Fruit fly (Drosophila melanogaster) whole organism, prepupa: ENCODE results near the gene Nt5a.

ENCODE experiments used
- Blimp-1 ChIP-seq: fragments of 200-800 bp; sonication (Bioruptor generic); optimal IDR thresholded peaks from 3 replicates; lab custom pipeline; 2017; ENCODE audit warnings: missing biosample characterization, missing genetic modification characterization, mild to moderate bottlenecking, moderate library complexity, missing genetic modification reagents
- CG10631 ChIP-seq: fragments of 200-800 bp; sonication (Bioruptor generic); optimal IDR thresholded peaks from 2 replicates; lab custom pipeline; 2016; ENCODE audit warnings: missing biosample characterization, missing genetic modification characterization
- CG11294 ChIP-seq: fragments of 200-800 bp; sonication (Bioruptor generic); IDR thresholded peaks from 2 replicates; pipeline ENCODE4 v1.3.6; 2022; ENCODE audit warnings: missing biosample characterization, missing genetic modification characterization
- CG15336 ChIP-seq: fragments of 200-800 bp; sonication (Bioruptor generic); IDR thresholded peaks from 2 replicates; pipeline ENCODE4 v1.3.6; 2022; ENCODE audit warnings: missing biosample characterization, missing genetic modification characterization
- CG3032 ChIP-seq: fragments of 200-800 bp; optimal IDR thresholded peaks from 2 replicates; lab custom pipeline; 2019; ENCODE audit warnings: missing biosample characterization, mild to moderate bottlenecking, missing genetic modification characterization, moderate library complexity
- CG31627 ChIP-seq: fragments of 200-800 bp; sonication (Bioruptor generic); optimal IDR thresholded peaks from 3 replicates; lab custom pipeline; 2016; ENCODE audit warnings: missing biosample characterization, missing genetic modification characterization
- CG32006 ChIP-seq: fragments of 200-800 bp; sonication (Bioruptor generic); optimal IDR thresholded peaks from 3 replicates; lab custom pipeline; 2017; ENCODE audit warnings: missing biosample characterization, mild to moderate bottlenecking, missing genetic modification characterization
- CG34406 ChIP-seq: fragments of 200-800 bp; sonication (Bioruptor generic); optimal IDR thresholded peaks from 3 replicates; lab custom pipeline; 2016; ENCODE audit warnings: missing biosample characterization, missing genetic modification characterization
- CG4318 ChIP-seq: fragments of 200-800 bp; sonication (Bioruptor generic); optimal IDR thresholded peaks from 3 replicates; lab custom pipeline; 2017; ENCODE audit warnings: missing biosample characterization, mild to moderate bottlenecking, missing genetic modification characterization
- CG6163 ChIP-seq: fragments of 200-800 bp; sonication (Bioruptor generic); IDR thresholded peaks from 3 replicates; pipeline ENCODE4 v1.3.6; 2022; ENCODE audit warnings: missing biosample characterization, missing genetic modification characterization
- CG6276 ChIP-seq: fragments of 200-800 bp; sonication (Bioruptor generic); optimal IDR thresholded peaks from 2 replicates; lab custom pipeline; 2017; ENCODE audit warnings: missing biosample characterization, mild to moderate bottlenecking, missing genetic modification characterization
- CG6854 ChIP-seq: fragments of 200-800 bp; sonication (Bioruptor generic); optimal IDR thresholded peaks from 2 replicates; lab custom pipeline; 2017; ENCODE audit warnings: missing biosample characterization, mild to moderate bottlenecking, missing genetic modification characterization
- CG7368 ChIP-seq: fragments of 200-800 bp; sonication (Bioruptor generic); optimal IDR thresholded peaks from 3 replicates; lab custom pipeline; 2016; ENCODE audit warnings: missing biosample characterization, missing genetic modification characterization
- CG8119 ChIP-seq: fragments of 200-800 bp; sonication (Bioruptor generic); IDR thresholded peaks from 3 replicates; pipeline ENCODE4 v1.3.6; 2022; ENCODE audit warnings: missing biosample characterization, missing genetic modification characterization
- CG8319 ChIP-seq: fragments of 200-800 bp; sonication (Bioruptor generic); optimal IDR thresholded peaks from 3 replicates; lab custom pipeline; 2016; ENCODE audit warnings: missing biosample characterization, missing genetic modification characterization
- CG8632 ChIP-seq: fragments of 200-800 bp; sonication (Bioruptor generic); optimal IDR thresholded peaks from 3 replicates; lab custom pipeline; 2016; ENCODE audit warnings: missing biosample characterization, missing genetic modification characterization
- CG9139 ChIP-seq: fragments of 200-800 bp; sonication (Bioruptor generic); optimal IDR thresholded peaks from 3 replicates; lab custom pipeline; 2017; ENCODE audit warnings: missing biosample characterization, mild to moderate bottlenecking, missing genetic modification characterization
- Eip75B ChIP-seq: fragments of 200-800 bp; sonication (Bioruptor generic); optimal IDR thresholded peaks from 3 replicates; lab custom pipeline; 2016; ENCODE audit warnings: missing biosample characterization, missing genetic modification characterization
- Eip93F ChIP-seq: fragments of 200-800 bp; sonication (Bioruptor generic); optimal IDR thresholded peaks from 2 replicates; lab custom pipeline; 2016; ENCODE audit warnings: missing biosample characterization, mild to moderate bottlenecking, missing genetic modification characterization
- Ets21C ChIP-seq: fragments of 200-800 bp; sonication (Bioruptor generic); optimal IDR thresholded peaks from 3 replicates; lab custom pipeline; 2016; ENCODE audit warnings: missing biosample characterization, missing genetic modification characterization
- Hr39 ChIP-seq: fragments of 200-800 bp; sonication (Bioruptor generic); optimal IDR thresholded peaks from 2 replicates; lab custom pipeline; 2016; ENCODE audit warnings: missing biosample characterization, missing genetic modification characterization
- Lpt ChIP-seq: fragments of 200-800 bp; sonication (Bioruptor generic); optimal IDR thresholded peaks from 3 replicates; lab custom pipeline; 2016; ENCODE audit warnings: missing biosample characterization, missing genetic modification characterization
- OdsH ChIP-seq: fragments of 200-800 bp; sonication (Bioruptor generic); optimal IDR thresholded peaks from 3 replicates; lab custom pipeline; 2016; ENCODE audit warnings: missing biosample characterization, missing genetic modification characterization
- Sox102F ChIP-seq: fragments of 200-800 bp; sonication (Bioruptor generic); optimal IDR thresholded peaks from 2 replicates; lab custom pipeline; 2016; ENCODE audit warnings: missing biosample characterization, mild to moderate bottlenecking, missing genetic modification characterization
- achi ChIP-seq: fragments of 200-800 bp; sonication (Bioruptor generic); optimal IDR thresholded peaks from 3 replicates; lab custom pipeline; 2016; ENCODE audit warnings: missing biosample characterization, missing genetic modification characterization
- dac ChIP-seq: fragments of 200-800 bp; sonication (Bioruptor generic); optimal IDR thresholded peaks from 2 replicates; lab custom pipeline; 2017; ENCODE audit warnings: missing biosample characterization, mild to moderate bottlenecking, missing genetic modification characterization
- dsx ChIP-seq: fragments of 200-800 bp; optimal IDR thresholded peaks from 3 replicates; lab custom pipeline; 2019; ENCODE audit warnings: missing biosample characterization, mild to moderate bottlenecking, missing genetic modification characterization, moderate library complexity; ENCODE audit not compliant: poor library complexity, severe bottlenecking
- eg ChIP-seq: fragments of 200-800 bp; sonication (Bioruptor generic); IDR thresholded peaks from 3 replicates; pipeline ENCODE4 v1.3.6; 2022; ENCODE audit warnings: missing biosample characterization, missing genetic modification characterization
- esn ChIP-seq: fragments of 200-800 bp; sonication (Bioruptor generic); optimal IDR thresholded peaks from 2 replicates; lab custom pipeline; 2016; ENCODE audit warnings: missing biosample characterization, mild to moderate bottlenecking, missing genetic modification characterization, moderate library complexity
- fd59A ChIP-seq: fragments of 200-800 bp; sonication (Bioruptor generic); optimal IDR thresholded peaks from 2 replicates; lab custom pipeline; 2017; ENCODE audit warnings: missing biosample characterization, mild to moderate bottlenecking, missing genetic modification characterization, missing genetic modification reagents
- fd85E ChIP-seq: fragments of 200-800 bp; sonication (Bioruptor generic); optimal IDR thresholded peaks from 3 replicates; lab custom pipeline; 2016; ENCODE audit warnings: missing biosample characterization, missing genetic modification characterization
- net ChIP-seq: fragments of 200-800 bp; sonication (Bioruptor generic); optimal IDR thresholded peaks from 3 replicates; lab custom pipeline; 2016; ENCODE audit warnings: missing biosample characterization, missing genetic modification characterization
- pdm3 ChIP-seq: fragments of 200-800 bp; sonication (Bioruptor generic); optimal IDR thresholded peaks from 3 replicates; lab custom pipeline; 2016; ENCODE audit warnings: missing biosample characterization, missing genetic modification characterization
- salr ChIP-seq, 2 experiments: fragments of 200-800 bp; sonication (Bioruptor generic); optimal IDR thresholded peaks; 3 replicates each; lab custom pipeline; 2016 to 2018; ENCODE audit warnings: missing biosample characterization in 2 of 2, missing genetic modification characterization in 2 of 2, mild to moderate bottlenecking in 1 of 2
- spab ChIP-seq: fragments of 200-800 bp; sonication (Bioruptor generic); optimal IDR thresholded peaks from 2 replicates; lab custom pipeline; 2017; ENCODE audit warnings: missing biosample characterization, mild to moderate bottlenecking, missing genetic modification characterization, missing genetic modification reagents
- svp ChIP-seq: fragments of 200-800 bp; sonication (Bioruptor generic); peaks from one replicate; lab custom pipeline; 2016; ENCODE audit warnings: missing biosample characterization, missing genetic modification characterization
- topi ChIP-seq: fragments of 200-800 bp; sonication (Bioruptor generic); optimal IDR thresholded peaks from 3 replicates; lab custom pipeline; 2016; ENCODE audit warnings: missing biosample characterization, missing genetic modification characterization
- vri ChIP-seq: fragments of 200-800 bp; sonication (Bioruptor generic); optimal IDR thresholded peaks from 3 replicates; lab custom pipeline; 2016; ENCODE audit warnings: missing biosample characterization, mild to moderate bottlenecking, missing genetic modification characterization

Gene Nt5a

dm6 chr3L:1307005-1307632, at the start of gene Nt5a, which contains the start of gene Ctr9:
Gene Nt5a (minus strand): TSS chr3L:1307418.
Gene Ctr9 (plus strand): TSS chr3L:1307224.
- TF ChIP-seq CG10631 (GFP tag; lab: Kevin White, UChicago) (no peak), CG6854 (GFP tag; lab: Kevin White, UChicago) (no peak), CG32006 (GFP tag; lab: Kevin White, UChicago) (no peak), CG4318 (GFP tag; lab: Kevin White, UChicago) (no peak), Hr39 (no peak), Eip75B (no peak), Ets21C (GFP tag; lab: Kevin White, UChicago) (no peak), CG34406 (no peak), vri (GFP tag; lab: Kevin White, UChicago) (peak; percentile 100), achi (GFP tag; lab: Kevin White, UChicago) (no peak), CG6276 (GFP tag; lab: Kevin White, UChicago) (no peak), CG8632 (no peak), CG3032 (peak; percentile 50), esn (GFP tag; lab: Kevin White, UChicago) (peak; percentile 56), CG9139 (GFP tag; lab: Kevin White, UChicago) (no peak), Sox102F (no peak), CG31627 (GFP tag; lab: Kevin White, UChicago) (peak; percentile 50), Eip93F (GFP tag; lab: Kevin White, UChicago) (no peak), pdm3 (no peak), svp (GFP tag; lab: Kevin White, UChicago) (peak; percentile 42), CG8319 (GFP tag; lab: Kevin White, UChicago) (no peak), CG8119 (no peak), CG11294 (GFP tag; lab: Robert Waterston, UW) (no peak), CG6163 (GFP tag; lab: Robert Waterston, UW) (0 out of 3 replicates have a peak, but pooled peaks have one; percentile 32), topi (GFP tag; lab: Kevin White, UChicago) (no peak), Lpt (GFP tag; lab: Kevin White, UChicago) (no peak), OdsH (GFP tag; lab: Kevin White, UChicago) (no peak), net (GFP tag; lab: Kevin White, UChicago) (no peak), Blimp-1 (peak; percentile 68), CG15336 (GFP tag; lab: Robert Waterston, UW) (no peak), dac (GFP tag; lab: Kevin White, UChicago) (no peak), fd85E (GFP tag; lab: Kevin White, UChicago) (no peak), salr (GFP tag; optimal IDR thresholded peaks at IDR 0.05; lab: Kevin White, UChicago) (no peak), spab (GFP tag; lab: Kevin White, UChicago) (no peak), fd59A (GFP tag; lab: Kevin White, UChicago) (no peak)
- TF ChIP-seq, all 60 proteins: peak for 7

- TF ChIP-seq eg (GFP tag; lab: Robert Waterston, UW) (no peak), CG34406 (no peak), svp (GFP tag; lab: Kevin White, UChicago) (no peak), spab (GFP tag; lab: Kevin White, UChicago) (no peak), CG7368 (GFP tag; lab: Kevin White, UChicago) (no peak), Eip75B (no peak), net (GFP tag; lab: Kevin White, UChicago) (no peak), fd59A (GFP tag; lab: Kevin White, UChicago) (no peak), Lpt (GFP tag; lab: Kevin White, UChicago) (no peak), CG8119 (no peak), Ets21C (GFP tag; lab: Kevin White, UChicago) (no peak), dsx (GFP tag; lab: Kevin White, UChicago) (no peak), vri (GFP tag; lab: Kevin White, UChicago) (no peak), CG31627 (GFP tag; lab: Kevin White, UChicago) (no peak)
- TF ChIP-seq, all 60 proteins: peak for 0
These were observed 47.0 kb upstream of the Nt5a start for dm6 chr3L:1354214-1354613.
